Worm (Caenorhabditis elegans) whole organism, L4 larva: ENCODE results near the gene clp-10.

ENCODE experiments used
- F10B5.3 ChIP-seq: sonication (generic microtip); optimal IDR thresholded peaks from 2 replicates; lab custom pipeline; 2016; ENCODE audit warnings: mild to moderate bottlenecking, missing genetic modification characterization, missing compliant biosample characterization
- F26F4.8 ChIP-seq: fragments of 200-800 bp; sonication (Bioruptor generic); conservative IDR thresholded peaks from 2 replicates; pipeline ENCODE4 v1.3.6; 2022; ENCODE audit warnings: missing genetic modification characterization, missing compliant biosample characterization
- F37D6.2 ChIP-seq: sonication (generic microtip); optimal IDR thresholded peaks from 2 replicates; lab custom pipeline; 2016; ENCODE audit warnings: mild to moderate bottlenecking, missing genetic modification characterization, missing compliant biosample characterization
- T20F7.1 ChIP-seq: fragments of 200-800 bp; sonication (Bioruptor generic); optimal IDR thresholded peaks from 2 replicates; lab custom pipeline; 2018; ENCODE audit warnings: mild to moderate bottlenecking, missing genetic modification characterization, missing compliant biosample characterization
- Y105C5A.15 ChIP-seq: fragments of 200-800 bp; sonication (Bioruptor generic); IDR thresholded peaks from 2 replicates; pipeline ENCODE4 v1.3.6; 2022; ENCODE audit warnings: missing genetic modification characterization, missing compliant biosample characterization
- aha-1 ChIP-seq: fragments of 150-350 bp; peaks from one replicate; lab custom pipeline; 2014; ENCODE audit warnings: missing biosample characterization, missing genetic modification characterization
- ama-1 ChIP-seq: fragments of 150-350 bp; optimal IDR thresholded peaks from 2 replicates; lab custom pipeline; 2014; ENCODE audit warnings: inconsistent platforms, mixed read lengths
- arid-1 ChIP-seq: fragments of 200-800 bp; sonication (Bioruptor generic); conservative IDR thresholded peaks from 2 replicates; pipeline ENCODE4 v1.3.6; 2022; ENCODE audit warnings: missing genetic modification reagents, missing genetic modification characterization, missing compliant biosample characterization
- ceh-20 ChIP-seq: fragments of 200-800 bp; sonication (Bioruptor generic); IDR thresholded peaks from 2 replicates; pipeline ENCODE4 v1.3.6; 2022; ENCODE audit warnings: missing genetic modification reagents, missing genetic modification characterization, missing compliant biosample characterization
- ceh-32 ChIP-seq: sonication (generic microtip); optimal IDR thresholded peaks from 2 replicates; lab custom pipeline; 2016; ENCODE audit warnings: mild to moderate bottlenecking, missing genetic modification characterization, missing compliant biosample characterization; ENCODE audit not compliant: poor library complexity
- ceh-62 ChIP-seq: sonication (generic microtip); optimal IDR thresholded peaks from 2 replicates; lab custom pipeline; 2017; ENCODE audit warnings: missing biosample characterization, missing genetic modification characterization
- ceh-82 ChIP-seq: sonication (generic microtip); optimal IDR thresholded peaks from 2 replicates; lab custom pipeline; 2017; ENCODE audit warnings: missing biosample characterization, missing genetic modification characterization
- ctbp-1 ChIP-seq: fragments of 200-800 bp; sonication (Bioruptor generic); IDR thresholded peaks from 2 replicates; pipeline ENCODE4 v1.3.6; 2022; ENCODE audit warnings: missing genetic modification reagents, missing genetic modification characterization, missing compliant biosample characterization
- daf-19 ChIP-seq: fragments of 200-800 bp; sonication (Bioruptor generic); conservative IDR thresholded peaks from 2 replicates; pipeline ENCODE4 v1.3.6; 2022; ENCODE audit warnings: missing genetic modification characterization, missing compliant biosample characterization
- dmd-8 ChIP-seq: fragments of 200-800 bp; sonication (Bioruptor generic); IDR thresholded peaks from 2 replicates; pipeline ENCODE4 v1.3.6; 2022; ENCODE audit warnings: missing genetic modification characterization, missing compliant biosample characterization
- dpl-1 ChIP-seq: fragments of 150-350 bp; optimal IDR thresholded peaks from 2 replicates; lab custom pipeline; 2014; ENCODE audit warnings: missing biosample characterization, missing genetic modification reagents, missing genetic modification characterization
- duxl-1 ChIP-seq: sonication (generic microtip); optimal IDR thresholded peaks from 2 replicates; lab custom pipeline; 2016; ENCODE audit warnings: mild to moderate bottlenecking, missing genetic modification characterization, moderate library complexity, missing compliant biosample characterization; ENCODE audit not compliant: poor library complexity
- egl-27 ChIP-seq: sonication (generic microtip); optimal IDR thresholded peaks from 3 replicates; lab custom pipeline; 2017; ENCODE audit warnings: missing biosample characterization, missing genetic modification reagents, missing genetic modification characterization
- fkh-10 ChIP-seq: fragments of 150-350 bp; optimal IDR thresholded peaks from 2 replicates; lab custom pipeline; 2014; ENCODE audit warnings: missing biosample characterization, missing genetic modification reagents, missing genetic modification characterization
- hif-1 ChIP-seq, 2 experiments: sonication (generic microtip); optimal IDR thresholded peaks; 2 replicates each; lab custom pipeline; 2016 to 2017; ENCODE audit warnings: missing compliant biosample characterization in 2 of 2, missing genetic modification characterization in 2 of 2, missing genetic modification reagents in 2 of 2, missing genotype in 2 of 2, mild to moderate bottlenecking in 1 of 2
- lin-29 ChIP-seq: fragments of 200-800 bp; sonication (Bioruptor generic); IDR thresholded peaks from 2 replicates; pipeline ENCODE4 v1.3.6; 2022; ENCODE audit warnings: missing genetic modification reagents, missing genetic modification characterization, missing compliant biosample characterization
- lsy-2 ChIP-seq, 2 experiments: fragments of 150-350 bp in 1 of 2; sonication (generic microtip) in 1 of 2; optimal IDR thresholded peaks; 2 replicates each; lab custom pipeline; 2014 to 2017; ENCODE audit warnings: missing biosample characterization in 2 of 2, missing genetic modification characterization in 2 of 2
- madf-9 ChIP-seq: fragments of 200-800 bp; sonication (Bioruptor generic); conservative IDR thresholded peaks from 2 replicates; pipeline ENCODE4 v1.3.6; 2022; ENCODE audit warnings: missing genetic modification reagents, missing genetic modification characterization, missing compliant biosample characterization
- mdl-1 ChIP-seq, 2 experiments: fragments of 150-350 bp in 1 of 2; sonication (generic microtip) in 1 of 2; optimal IDR thresholded peaks; 2 replicates each; lab custom pipeline; 2014 to 2017; ENCODE audit warnings: missing biosample characterization in 2 of 2, missing genetic modification characterization in 2 of 2
- nhr-10 ChIP-seq: fragments of 150-350 bp; optimal IDR thresholded peaks from 2 replicates; lab custom pipeline; 2014; ENCODE audit warnings: missing biosample characterization, missing genetic modification characterization
- nhr-102 ChIP-seq: sonication (generic microtip); optimal IDR thresholded peaks from 2 replicates; lab custom pipeline; 2016; ENCODE audit warnings: mild to moderate bottlenecking, missing genetic modification characterization, moderate library complexity, missing compliant biosample characterization
- nhr-25 ChIP-seq: sonication (generic microtip); optimal IDR thresholded peaks from 2 replicates; lab custom pipeline; 2017; ENCODE audit warnings: missing genetic modification characterization, mild to moderate bottlenecking, missing compliant biosample characterization, antibody characterized with exemption, moderate library complexity, borderline replicate concordance; ENCODE audit not compliant: insufficient read depth
- nhr-28 ChIP-seq: fragments of 150-350 bp; optimal IDR thresholded peaks from 2 replicates; lab custom pipeline; 2014; ENCODE audit warnings: missing biosample characterization, missing genetic modification characterization
- nhr-77 ChIP-seq: fragments of 150-350 bp; optimal IDR thresholded peaks from 2 replicates; lab custom pipeline; 2014; ENCODE audit warnings: missing biosample characterization, missing genetic modification characterization
- pqm-1 ChIP-seq: sonication (generic microtip); optimal IDR thresholded peaks from 2 replicates; lab custom pipeline; 2017; ENCODE audit warnings: missing biosample characterization, missing genetic modification characterization
- rbr-2 ChIP-seq: sonication (generic microtip); optimal IDR thresholded peaks from 2 replicates; lab custom pipeline; 2016; ENCODE audit warnings: missing genotype, missing genetic modification characterization, missing compliant biosample characterization
- set-16 ChIP-seq: fragments of 200-800 bp; sonication (Bioruptor generic); IDR thresholded peaks from 2 replicates; pipeline ENCODE4 v1.3.6; 2022; ENCODE audit warnings: missing genetic modification reagents, missing genetic modification characterization, missing compliant biosample characterization
- snpc-1.2 ChIP-seq: fragments of 200-800 bp; sonication (Bioruptor generic); IDR thresholded peaks from 2 replicates; pipeline ENCODE4 v1.3.6; 2022; ENCODE audit warnings: missing genetic modification reagents, missing genetic modification characterization, missing compliant biosample characterization
- snpc-4 ChIP-seq: fragments of 150-350 bp; optimal IDR thresholded peaks from 2 replicates; lab custom pipeline; 2014; ENCODE audit warnings: missing biosample characterization, missing genetic modification characterization
- spr-3 ChIP-seq: fragments of 200-800 bp; sonication (Bioruptor generic); optimal IDR thresholded peaks from 2 replicates; lab custom pipeline; 2018; ENCODE audit warnings: mild to moderate bottlenecking, missing genetic modification characterization, missing compliant biosample characterization
- tra-1 ChIP-seq: fragments of 200-800 bp; sonication (Bioruptor generic); IDR thresholded peaks from 2 replicates; pipeline ENCODE4 v1.3.6; 2022; ENCODE audit warnings: missing genetic modification reagents, missing genetic modification characterization, missing compliant biosample characterization
- unc-39 ChIP-seq: sonication (generic microtip); optimal IDR thresholded peaks from 2 replicates; lab custom pipeline; 2017; ENCODE audit warnings: missing biosample characterization, missing genetic modification characterization
- zfp-2 ChIP-seq: sonication (generic microtip); optimal IDR thresholded peaks from 2 replicates; lab custom pipeline; 2016; ENCODE audit warnings: mild to moderate bottlenecking, missing genetic modification characterization, missing compliant biosample characterization
- zip-11 ChIP-seq: fragments of 200-800 bp; sonication (Bioruptor generic); IDR thresholded peaks from 2 replicates; pipeline ENCODE4 v1.3.6; 2022; ENCODE audit warnings: missing genetic modification characterization, missing compliant biosample characterization
- zip-2 ChIP-seq: fragments of 150-350 bp; optimal IDR thresholded peaks from 2 replicates; lab custom pipeline; 2014; ENCODE audit warnings: missing biosample characterization, missing genetic modification characterization

Gene clp-10

DNA sequence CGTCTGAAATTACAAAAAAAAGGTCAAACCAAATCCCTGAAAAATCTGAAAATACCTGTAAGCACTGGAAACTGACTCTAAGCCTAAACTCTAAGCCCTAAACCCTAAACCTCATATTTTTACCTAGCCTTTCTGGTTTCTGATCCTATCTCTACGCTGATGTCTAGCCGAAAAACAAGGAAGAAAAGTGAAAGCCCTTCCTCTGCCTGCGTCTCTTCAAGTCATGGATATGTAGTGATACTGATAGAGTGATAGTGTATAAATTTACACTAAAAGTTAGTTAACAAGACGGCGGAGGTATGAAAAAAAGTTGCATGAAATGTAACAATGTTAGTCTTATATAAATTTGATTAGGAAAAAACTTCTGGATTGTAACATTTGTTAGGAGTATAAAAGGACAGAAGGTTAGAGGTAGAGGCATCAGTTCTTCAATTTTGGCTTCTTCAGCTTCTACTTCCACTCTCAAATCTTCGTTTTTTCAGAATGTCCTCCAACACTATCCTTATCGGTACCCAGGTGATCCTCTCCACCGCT, 2.6 kb upstream of the clp-10 start, which contains the start of gene col-88:
col-88 (plus strand) TSS at position 484 of the 534 bp plus-strand sequence.
- TF ChIP-seq snpc-1.2 (GFP tag; lab: Robert Waterston, UW) (no peak), nhr-28 (tag; lab: Kevin White, UChicago) (peak; percentile 33), ceh-32 (tag; lab: Kevin White, UChicago) (no peak), unc-39 (tag; lab: Kevin White, UChicago) (no peak), pqm-1 (tag; lab: Kevin White, UChicago) (no peak)
- TF ChIP-seq, all 104 proteins: peak for 1

DNA sequence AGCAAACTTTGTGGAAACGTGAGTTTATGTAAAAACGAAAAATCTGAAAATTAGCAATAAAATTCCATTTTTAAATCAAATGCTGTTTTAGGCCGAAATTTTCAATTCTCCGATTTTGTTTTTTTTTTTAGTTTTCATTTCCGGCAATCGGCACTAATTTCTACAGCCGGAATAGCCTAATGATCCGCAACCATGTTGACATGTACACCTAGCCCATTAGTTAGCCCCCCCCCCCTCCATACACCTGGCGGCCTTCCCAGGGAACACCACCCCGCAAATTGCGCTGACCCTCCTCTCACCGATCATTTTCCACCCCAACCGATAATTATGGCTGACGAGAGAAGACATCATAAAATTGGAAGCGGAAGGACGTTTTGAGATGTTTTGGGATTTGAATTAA, 1.5 kb upstream of the clp-10 start:
- TF ChIP-seq ama-1 (lab: Kevin White, UChicago) (no peak), aha-1 (tag; lab: Kevin White, UChicago) (peak; percentile 53)
- TF ChIP-seq, all 104 proteins: peak for 1

DNA sequence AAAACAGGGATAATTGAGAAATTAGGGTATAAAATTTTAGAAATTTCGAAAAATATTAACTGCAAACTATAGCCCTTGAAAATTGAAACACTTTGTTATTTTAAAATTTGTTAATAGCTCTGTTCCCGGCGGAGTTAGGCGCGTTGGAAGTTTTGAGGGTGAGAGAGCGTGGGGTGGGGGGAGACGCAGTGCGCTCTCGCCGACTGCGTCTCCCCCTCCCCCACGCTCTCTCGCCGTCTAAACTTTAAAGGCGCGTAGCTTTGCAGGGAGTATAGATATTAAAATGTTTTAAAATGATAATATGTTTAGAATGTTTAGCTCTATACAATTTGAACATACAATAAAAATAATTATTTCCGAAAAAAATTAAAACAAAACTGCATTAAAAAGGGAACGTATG, 4.8 kb downstream of the clp-10 start:
- TF ChIP-seq ceh-62 (tag; lab: Kevin White, UChicago) (no peak), nhr-102 (tag; lab: Kevin White, UChicago) (no peak), aha-1 (tag; lab: Kevin White, UChicago) (peak; percentile 79), mdl-1 (tag; optimal IDR thresholded peaks at IDR 0.05; lab: Kevin White, UChicago) (no peak), dmd-8 (no peak), zip-2 (tag; lab: Kevin White, UChicago) (no peak), madf-9 (GFP tag; lab: Robert Waterston, UW) (no peak), arid-1 (no peak), dpl-1 (GFP tag; lab: Kevin White, UChicago) (no peak), lin-29 (no peak), F37D6.2 (no peak), snpc-1.2 (GFP tag; lab: Robert Waterston, UW) (no peak), set-16 (GFP tag; lab: Robert Waterston, UW) (peak; percentile 71)

DNA sequence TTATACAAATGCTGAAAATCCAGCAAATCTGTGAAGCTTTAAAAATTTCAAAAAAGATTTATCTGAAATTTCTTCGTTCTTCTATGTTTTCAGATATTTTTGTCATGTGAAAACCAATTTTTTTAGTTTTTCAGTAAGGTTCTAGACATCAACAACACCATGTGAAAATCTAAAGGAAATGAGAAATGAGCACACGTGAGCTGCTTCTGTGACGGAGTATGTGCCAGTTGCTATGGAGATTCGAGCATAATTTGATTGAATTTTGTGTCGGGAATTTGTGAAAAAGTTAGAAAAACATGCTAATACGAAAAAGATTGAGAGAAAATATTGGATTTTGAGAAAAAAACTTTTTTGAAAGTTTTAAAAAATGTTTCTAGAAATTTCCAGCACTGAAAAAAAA, 6.4 kb downstream of the clp-10 start:
- TF ChIP-seq F26F4.8 (GFP tag; lab: Robert Waterston, UW) (no peak), nhr-25 (tag; lab: Kevin White, UChicago) (no peak), Y105C5A.15 (no peak), duxl-1 (tag; lab: Kevin White, UChicago) (no peak)
- TF ChIP-seq, all 104 proteins: peak for 0

DNA sequence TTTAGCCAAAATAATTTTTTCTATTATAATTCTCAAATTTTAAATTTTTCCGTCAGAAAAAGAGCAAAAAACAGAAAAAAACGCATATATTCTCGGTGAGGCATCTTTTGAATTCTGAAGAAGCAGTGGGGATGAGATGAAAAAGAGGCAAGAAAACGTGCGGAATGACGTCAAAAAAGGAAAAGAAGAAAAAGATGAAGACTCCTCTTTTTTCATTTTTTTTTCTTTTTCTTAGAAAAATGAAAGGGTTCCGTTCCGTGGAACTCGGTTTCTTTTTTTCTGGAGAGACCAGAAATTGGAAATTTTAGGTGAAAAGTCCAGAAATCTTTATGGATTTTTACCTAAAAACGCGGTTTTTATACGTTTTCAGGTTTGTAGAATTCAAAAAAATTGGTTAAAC, 7.6 kb downstream of the clp-10 start:
- TF ChIP-seq aha-1 (tag; lab: Kevin White, UChicago), result peak; percentile 20
- TF ChIP-seq hif-1 (tag; optimal IDR thresholded peaks at IDR 0.05; lab: Kevin White, UChicago), result peak in 1 of 2 experiments; percentile 69
- peak in 1 of 2 experiments; percentile 39 for TF ChIP-seq mdl-1 (tag; optimal IDR thresholded peaks at IDR 0.05; lab: Kevin White, UChicago)
- TF ChIP-seq ctbp-1 (GFP tag; lab: Robert Waterston, UW), result peak; percentile 60; the same call in 1 of the 2 replicates
- TF ChIP-seq lsy-2 (tag; optimal IDR thresholded peaks at IDR 0.05; lab: Kevin White, UChicago), result peak in 1 of 2 experiments; percentile 50
- TF ChIP-seq snpc-4 (tag; lab: Kevin White, UChicago), result no peak
- peak; percentile 82 for TF ChIP-seq fkh-10 (GFP tag; lab: Kevin White, UChicago)
- TF ChIP-seq T20F7.1 (GFP tag; lab: Kevin White, UChicago), result no peak
- TF ChIP-seq, all 104 proteins: peak for 6

DNA sequence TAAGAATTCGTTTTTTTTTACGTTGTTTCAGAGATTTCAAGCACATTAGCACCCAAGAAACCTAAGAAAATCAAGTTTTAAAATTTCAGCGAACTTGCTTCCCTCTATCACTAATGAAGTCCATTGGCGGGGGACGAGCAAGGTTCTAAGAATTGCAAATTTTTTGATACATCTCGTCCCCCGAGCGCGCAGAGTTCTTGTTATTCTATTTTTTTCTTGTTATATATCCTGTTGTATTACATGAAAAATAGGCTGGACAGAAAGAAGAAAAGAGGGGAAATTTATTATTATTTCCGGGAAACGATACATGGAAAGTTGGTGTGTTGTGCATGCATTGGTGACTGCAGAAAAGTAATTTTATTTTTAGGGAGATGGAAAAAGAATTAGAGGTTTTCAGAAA, 8.4 kb downstream of the clp-10 start:
- TF ChIP-seq F10B5.3 (tag; lab: Kevin White, UChicago) (no peak), spr-3 (GFP tag; lab: Kevin White, UChicago) (no peak), ceh-82 (no peak), daf-19 (GFP tag; lab: Robert Waterston, UW) (no peak), aha-1 (tag; lab: Kevin White, UChicago) (no peak), nhr-77 (no peak), zfp-2 (tag; lab: Kevin White, UChicago) (no peak), egl-27 (tag; lab: Kevin White, UChicago) (no peak), rbr-2 (tag; lab: Kevin White, UChicago) (no peak), nhr-10 (tag; lab: Kevin White, UChicago) (no peak), ceh-20 (GFP tag; lab: Robert Waterston, UW) (no peak), tra-1 (GFP tag; lab: Robert Waterston, UW) (no peak), dmd-8 (no peak), snpc-4 (tag; lab: Kevin White, UChicago) (no peak), zip-2 (tag; lab: Kevin White, UChicago) (no peak), ama-1 (lab: Kevin White, UChicago) (no peak), zip-11 (GFP tag; lab: Robert Waterston, UW) (no peak)
